Worm (Caenorhabditis elegans) whole organism, mixed stage, embryonic: ENCODE measurements around the gene rga-3.

Experiments
- ceh-83 ChIP-seq: fragments of 200-800 bp; sonication (Bioruptor generic); optimal IDR thresholded peaks from 2 replicates; lab custom pipeline; 2018; ENCODE audit warnings: mild to moderate bottlenecking, missing genetic modification characterization, missing compliant biosample characterization
- ces-1 ChIP-seq: fragments of 150-350 bp; optimal IDR thresholded peaks from 2 replicates; lab custom pipeline; 2014; ENCODE audit warnings: missing biosample characterization, missing genetic modification reagents, missing genetic modification characterization
- elt-1 ChIP-seq: sonication (generic microtip); optimal IDR thresholded peaks from 2 replicates; lab custom pipeline; 2017; ENCODE audit warnings: missing genetic modification characterization, mild to moderate bottlenecking, missing compliant biosample characterization, antibody characterized with exemption, moderate library complexity, borderline replicate concordance; ENCODE audit not compliant: insufficient read depth
- flh-1 ChIP-seq: fragments of 200-800 bp; sonication (Bioruptor generic); optimal IDR thresholded peaks from 2 replicates; lab custom pipeline; 2018; ENCODE audit warnings: mild to moderate bottlenecking, missing genetic modification characterization, moderate library complexity, missing compliant biosample characterization
- lsy-2 ChIP-seq: fragments of 150-350 bp; optimal IDR thresholded peaks from 2 replicates; lab custom pipeline; 2014; ENCODE audit warnings: missing biosample characterization, missing genetic modification characterization
- mls-2 ChIP-seq: sonication (generic microtip); optimal IDR thresholded peaks from 2 replicates; lab custom pipeline; 2016; ENCODE audit warnings: mild to moderate bottlenecking, missing genetic modification characterization, moderate library complexity, missing compliant biosample characterization
- nhr-28 ChIP-seq: fragments of 150-350 bp; optimal IDR thresholded peaks from 2 replicates; lab custom pipeline; 2014; ENCODE audit warnings: missing biosample characterization, missing genetic modification characterization
- pha-4 ChIP-seq: fragments of 150-350 bp; optimal IDR thresholded peaks from 2 replicates; lab custom pipeline; 2018; ENCODE audit warnings: missing biosample characterization, missing genetic modification reagents, missing genetic modification characterization
- snpc-4 ChIP-seq: fragments of 150-350 bp; optimal IDR thresholded peaks from 2 replicates; lab custom pipeline; 2014; ENCODE audit warnings: missing biosample characterization, missing genetic modification characterization
- unc-39 ChIP-seq: fragments of 150-350 bp; optimal IDR thresholded peaks from 2 replicates; lab custom pipeline; 2014; ENCODE audit warnings: missing biosample characterization, missing genetic modification characterization
- unc-62 ChIP-seq: fragments of 150-350 bp; optimal IDR thresholded peaks from 2 replicates; lab custom pipeline; 2014; ENCODE audit warnings: missing biosample characterization, missing genetic modification reagents, missing genetic modification characterization

- no peak for TF ChIP-seq unc-62
- no peak for TF ChIP-seq pha-4 (tag; lab: Kevin White, UChicago)
- no peak for TF ChIP-seq elt-1 (tag; lab: Kevin White, UChicago)
- no peak for TF ChIP-seq ceh-83
- TF ChIP-seq nhr-28 (tag; lab: Kevin White, UChicago) = no peak
- TF ChIP-seq unc-39 (tag; lab: Kevin White, UChicago) = no peak
- no peak for TF ChIP-seq lsy-2 (tag; lab: Kevin White, UChicago)
- TF ChIP-seq flh-1 = no peak
- TF ChIP-seq snpc-4 (tag; lab: Kevin White, UChicago) = no peak
- no peak for TF ChIP-seq mls-2 (tag; lab: Kevin White, UChicago)
- no peak for TF ChIP-seq ces-1 (GFP tag; lab: Kevin White, UChicago)
Observed at ce11 chrV:5769500-5769899, 51.8 kb downstream of the rga-3 start.
